Fruit fly (Drosophila melanogaster): ENCODE results near the gene MED30.

DNA sequence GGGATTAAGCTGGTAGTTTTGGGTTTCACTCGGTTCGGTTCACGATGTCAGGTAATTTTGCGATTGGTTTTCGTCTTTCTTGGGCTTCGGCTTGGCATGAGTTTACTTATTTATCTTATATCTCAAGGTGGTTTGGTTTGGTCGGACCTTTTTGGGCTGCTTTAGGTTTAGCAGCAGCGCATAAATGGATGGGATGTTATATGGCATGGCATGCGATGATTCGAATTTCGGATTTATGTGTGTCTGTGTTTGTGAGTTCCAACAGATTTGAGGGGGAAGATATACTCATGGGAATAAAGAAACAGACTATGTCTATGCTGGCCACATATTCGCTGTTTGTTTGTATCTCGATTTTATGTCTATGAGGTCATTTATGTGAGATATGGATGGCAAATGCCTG lies 43.8 kb upstream of the MED30 start:
- TF ChIP-seq h (GFP tag; optimal IDR thresholded peaks at IDR 0.05) (no peak), rgr (GFP tag; optimal IDR thresholded peaks at IDR 0.05) (no peak), CG32264 (GFP tag; optimal IDR thresholded peaks at IDR 0.05) (no peak), psq (GFP tag; optimal IDR thresholded peaks at IDR 0.05) (no peak), dsf (GFP tag; optimal IDR thresholded peaks at IDR 0.05; ENCODE audit: borderline replicate concordance) (no peak), lola (GFP tag; optimal IDR thresholded peaks at IDR 0.05) (no peak), pan (optimal IDR thresholded peaks at IDR 0.05) (no peak), Abd-B (GFP tag; optimal IDR thresholded peaks at IDR 0.05) (no peak)
